Fruit fly (Drosophila melanogaster): Measurements from ENCODE around the gene Mps1.

The Mps1 gene

DNA sequence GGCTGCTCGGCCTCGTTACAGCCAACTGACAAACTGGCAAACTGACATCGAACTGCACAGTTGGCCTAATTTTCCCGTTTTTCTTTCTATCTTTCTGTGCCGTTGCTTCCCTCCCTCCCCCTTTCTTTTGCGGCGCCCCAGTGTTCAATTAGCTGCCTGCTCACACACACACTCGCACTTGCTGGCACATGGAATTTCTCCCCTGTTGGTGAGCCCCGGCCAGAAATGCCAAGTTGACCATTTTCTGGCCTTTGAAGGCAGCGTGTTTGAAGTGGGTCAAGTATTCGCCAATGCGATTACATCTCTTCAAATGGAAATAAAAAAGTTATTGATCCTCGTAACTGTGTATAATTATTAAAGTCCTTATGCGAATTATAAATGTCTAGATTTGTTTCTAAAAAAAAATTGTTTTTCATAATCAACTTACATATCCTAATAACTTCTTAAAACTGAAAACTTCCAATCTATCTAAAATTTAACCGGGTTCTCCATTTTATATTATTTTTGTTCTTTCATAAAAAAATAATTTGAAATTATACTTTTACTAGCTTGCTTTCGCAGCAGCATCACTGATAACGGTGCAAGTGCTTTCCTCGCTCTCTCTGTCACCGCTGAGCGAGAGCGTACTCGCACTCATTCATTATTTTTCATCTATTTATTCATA lies 9.7 kb downstream of the Mps1 start (continued):
- TF ChIP-seq Drgx (GFP tag; IDR thresholded peaks at IDR 0.05): no peak; the same call in 1 of the 2 replicates
- TF ChIP-seq CG8944 (GFP tag; optimal IDR thresholded peaks at IDR 0.05): no peak
- TF ChIP-seq CG12236 (GFP tag; optimal IDR thresholded peaks at IDR 0.05): no peak
- TF ChIP-seq jumu (GFP tag; optimal IDR thresholded peaks at IDR 0.05): no peak
- peak; percentile 6 for TF ChIP-seq CG30020 (tag; optimal IDR thresholded peaks at IDR 0.05)
- TF ChIP-seq h (optimal IDR thresholded peaks at IDR 0.05): no peak
- peak; percentile 82 for TF ChIP-seq row (GFP tag; IDR thresholded peaks at IDR 0.05)
- TF ChIP-seq Rfx (GFP tag; IDR thresholded peaks at IDR 0.05): no peak
- TF ChIP-seq ATbp (GFP tag; optimal IDR thresholded peaks at IDR 0.05): peak; percentile 46
- TF ChIP-seq gem (tag; optimal IDR thresholded peaks at IDR 0.05): peak; percentile 72
- no peak for TF ChIP-seq CG2889 (GFP tag; IDR thresholded peaks at IDR 0.05)
- TF ChIP-seq nerfin-2 (GFP tag; IDR thresholded peaks at IDR 0.05; ENCODE audit: partially characterized antibody): no peak
- no peak for TF ChIP-seq CG31365 (tag; optimal IDR thresholded peaks at IDR 0.05)
- TF ChIP-seq CG12769 (tag; optimal IDR thresholded peaks at IDR 0.05): peak; percentile 68
- TF ChIP-seq CG18011 (GFP tag; optimal IDR thresholded peaks at IDR 0.05): no peak
- TF ChIP-seq Neu2 (GFP tag; optimal IDR thresholded peaks at IDR 0.05; ENCODE audit: borderline replicate concordance): no peak
- no peak for TF ChIP-seq Hey (tag; optimal IDR thresholded peaks at IDR 0.05)
- TF ChIP-seq CG1602 (GFP tag; optimal IDR thresholded peaks at IDR 0.05): no peak
- peak; percentile 40 for TF ChIP-seq org-1 (GFP tag; optimal IDR thresholded peaks at IDR 0.05)
- TF ChIP-seq ash1 (GFP tag; optimal IDR thresholded peaks at IDR 0.05): no peak
- TF ChIP-seq mirr (GFP tag; optimal IDR thresholded peaks at IDR 0.05): no peak
- no peak for TF ChIP-seq run (tag; optimal IDR thresholded peaks at IDR 0.05)
- no peak for TF ChIP-seq CG6175 (GFP tag; IDR thresholded peaks at IDR 0.05)
- peak; percentile 17 for TF ChIP-seq CG15696 (tag; optimal IDR thresholded peaks at IDR 0.05)
- no peak for TF ChIP-seq vfl (GFP tag; optimal IDR thresholded peaks at IDR 0.05)
- TF ChIP-seq HLH4C (GFP tag; IDR thresholded peaks at IDR 0.05; ENCODE audit: partially characterized antibody): no peak
- TF ChIP-seq slp2 (GFP tag; optimal IDR thresholded peaks at IDR 0.05): no peak
- 0 out of 3 replicates have a peak, but pooled peaks have one; percentile 19 for TF ChIP-seq so (GFP tag; IDR thresholded peaks at IDR 0.05)
- peak; percentile 3 for TF ChIP-seq CG13296 (GFP tag; optimal IDR thresholded peaks at IDR 0.05)
- TF ChIP-seq fru (optimal IDR thresholded peaks at IDR 0.05): no peak
- TF ChIP-seq lbe (GFP tag; optimal IDR thresholded peaks at IDR 0.05): no peak
- no peak for TF ChIP-seq Fer3 (tag; optimal IDR thresholded peaks at IDR 0.05)
- no peak for TF ChIP-seq NC2β (GFP tag; optimal IDR thresholded peaks at IDR 0.05)
- peak; percentile 80 for TF ChIP-seq CG7556 (GFP tag; optimal IDR thresholded peaks at IDR 0.05)
- TF ChIP-seq shn (GFP tag; optimal IDR thresholded peaks at IDR 0.05): no peak
- no peak for TF ChIP-seq pan (optimal IDR thresholded peaks at IDR 0.05)
- TF ChIP-seq pan (GFP tag; optimal IDR thresholded peaks at IDR 0.05 in 1 of 2, IDR thresholded peaks at IDR 0.05 in 1 of 2): no peak
- no peak for TF ChIP-seq Dek (tag; optimal IDR thresholded peaks at IDR 0.05)
- TF ChIP-seq danr (GFP tag; IDR thresholded peaks at IDR 0.05): no peak
- peak; percentile 22 for TF ChIP-seq dm (GFP tag; optimal IDR thresholded peaks at IDR 0.05)
- no peak for TF ChIP-seq repo (GFP tag; optimal IDR thresholded peaks at IDR 0.05)
- TF ChIP-seq CG1024 (GFP tag; IDR thresholded peaks at IDR 0.05): no peak
- TF ChIP-seq lilli (GFP tag; optimal IDR thresholded peaks at IDR 0.05): peak; percentile 40
- TF ChIP-seq usp (GFP tag; optimal IDR thresholded peaks at IDR 0.05): no peak
- no peak for TF ChIP-seq CG8281 (tag; optimal IDR thresholded peaks at IDR 0.05)
- TF ChIP-seq ac (GFP tag; optimal IDR thresholded peaks at IDR 0.05): no peak
- TF ChIP-seq lmd (GFP tag; IDR thresholded peaks at IDR 0.05): peak; percentile 32; the same call in 1 of the 2 replicates
- peak; percentile 63 for TF ChIP-seq CoRest (tag; optimal IDR thresholded peaks at IDR 0.05)
- peak in 1 of 2 experiments; percentile 7 for TF ChIP-seq Pdp1 (GFP tag; optimal IDR thresholded peaks at IDR 0.05)
- TF ChIP-seq Hmx (GFP tag; optimal IDR thresholded peaks at IDR 0.05): no peak
- no peak for TF ChIP-seq NK7.1 (GFP tag; optimal IDR thresholded peaks at IDR 0.05)
